Fruit fly (Drosophila melanogaster) whole organism, embryonic: ENCODE data around the gene CG32176.

ENCODE experiments used
- Ada2b ChIP-seq: fragments of 200-800 bp; sonication (Bioruptor generic); IDR thresholded peaks from 2 replicates; pipeline ENCODE4 v1.3.6; 2022; ENCODE audit warnings: missing biosample characterization, missing genetic modification characterization
- Blimp-1 ChIP-seq: fragments of 200-800 bp; sonication (Bioruptor generic); optimal IDR thresholded peaks from 3 replicates; lab custom pipeline; 2018; ENCODE audit warnings: missing biosample characterization, missing genetic modification characterization, mild to moderate bottlenecking, moderate library complexity, missing genetic modification reagents
- C15 ChIP-seq: fragments of 200-800 bp; sonication (Bioruptor generic); IDR thresholded peaks from 3 replicates; pipeline ENCODE4 v1.3.6; 2022; ENCODE audit warnings: missing biosample characterization, missing genetic modification characterization
- CG10147 ChIP-seq: fragments of 200-800 bp; sonication (Bioruptor generic); optimal IDR thresholded peaks from 2 replicates; lab custom pipeline; 2019; ENCODE audit warnings: missing biosample characterization, mild to moderate bottlenecking, missing genetic modification characterization, moderate library complexity
- CG10267 ChIP-seq: fragments of 200-800 bp; sonication (Bioruptor generic); optimal IDR thresholded peaks from 2 replicates; lab custom pipeline; 2018; ENCODE audit warnings: missing biosample characterization, mild to moderate bottlenecking, missing genetic modification characterization, moderate library complexity
- CG12104 ChIP-seq: fragments of 200-800 bp; sonication (Bioruptor generic); optimal IDR thresholded peaks from 3 replicates; lab custom pipeline; 2016; ENCODE audit warnings: missing biosample characterization, missing genetic modification characterization
- CG12299 ChIP-seq: fragments of 200-800 bp; sonication (Bioruptor generic); optimal IDR thresholded peaks from 2 replicates; lab custom pipeline; 2018; ENCODE audit warnings: missing biosample characterization, mild to moderate bottlenecking, missing genetic modification characterization
- CG1529 ChIP-seq: fragments of 200-800 bp; sonication (Bioruptor generic); optimal IDR thresholded peaks from 3 replicates; lab custom pipeline; 2018; ENCODE audit warnings: missing biosample characterization, missing genetic modification characterization
- CG16813 ChIP-seq: fragments of 200-800 bp; sonication (Bioruptor generic); IDR thresholded peaks from 3 replicates; pipeline ENCODE4 v1.3.6; 2022; ENCODE audit warnings: missing biosample characterization, missing genetic modification characterization; ENCODE audit not compliant: partially characterized antibody
- CG16815 ChIP-seq: fragments of 200-800 bp; sonication (Bioruptor generic); optimal IDR thresholded peaks from 3 replicates; lab custom pipeline; 2017; ENCODE audit warnings: missing biosample characterization, mild to moderate bottlenecking, missing genetic modification characterization
- CG17829 ChIP-seq: fragments of 200-800 bp; optimal IDR thresholded peaks from 2 replicates; lab custom pipeline; 2019; ENCODE audit warnings: missing biosample characterization, mild to moderate bottlenecking, missing genetic modification characterization, moderate library complexity
- CG30403 ChIP-seq: fragments of 200-800 bp; sonication (Bioruptor generic); optimal IDR thresholded peaks from 3 replicates; lab custom pipeline; 2016; ENCODE audit warnings: missing biosample characterization, missing genetic modification characterization
- CG34376 ChIP-seq: fragments of 200-800 bp; sonication (Bioruptor generic); optimal IDR thresholded peaks from 2 replicates; lab custom pipeline; 2018; ENCODE audit warnings: missing biosample characterization, mild to moderate bottlenecking, missing genetic modification characterization
- CG3726 ChIP-seq: fragments of 200-800 bp; sonication (Bioruptor generic); IDR thresholded peaks from 3 replicates; pipeline ENCODE4, ENCODE4 v1.3.6; 2022; ENCODE audit warnings: missing biosample characterization, missing genetic modification characterization
- CG4282 ChIP-seq: fragments of 200-800 bp; sonication (Bioruptor generic); optimal IDR thresholded peaks from 2 replicates; lab custom pipeline; 2016; ENCODE audit warnings: missing biosample characterization, missing genetic modification characterization
- CG7556 ChIP-seq: fragments of 200-800 bp; sonication (Bioruptor generic); optimal IDR thresholded peaks from 2 replicates; lab custom pipeline; 2017; ENCODE audit warnings: missing biosample characterization, mild to moderate bottlenecking, missing genetic modification characterization
- CkIIα-i1 ChIP-seq: fragments of 200-800 bp; sonication (Bioruptor generic); IDR thresholded peaks from 2 replicates; pipeline ENCODE4 v1.3.6; 2022; ENCODE audit warnings: missing biosample characterization, missing genetic modification characterization
- Dfd ChIP-seq, 2 experiments: fragments of >200 bp; optimal IDR thresholded peaks; 2 replicates each; lab custom pipeline; 2017; ENCODE audit warnings: missing biosample characterization in 2 of 2, missing genetic modification characterization in 2 of 2
- Dip2 ChIP-seq: fragments of 200-800 bp; sonication (Bioruptor generic); IDR thresholded peaks from 2 replicates; pipeline ENCODE4 v1.3.6; 2022; ENCODE audit warnings: missing biosample characterization, missing genetic modification characterization
- Eip74EF ChIP-seq, 2 experiments: fragments of 200-800 bp in 1 of 2; fragments of >200 bp in 1 of 2; sonication (Bioruptor generic) in 1 of 2; optimal IDR thresholded peaks; 2 replicates each; lab custom pipeline; 2017 to 2019; ENCODE audit warnings: missing biosample characterization in 2 of 2, missing genetic modification characterization in 2 of 2, mild to moderate bottlenecking in 1 of 2, moderate library complexity in 1 of 2
- GATAe ChIP-seq: fragments of 200-800 bp; sonication (Bioruptor generic); conservative IDR thresholded peaks from 2 replicates; pipeline ENCODE4 v1.3.6; 2022; ENCODE audit warnings: missing biosample characterization, missing genetic modification characterization
- Gug ChIP-seq: fragments of 200-800 bp; sonication (Bioruptor generic); IDR thresholded peaks from 4 replicates; pipeline ENCODE4 v1.3.6; 2022; ENCODE audit warnings: missing biosample characterization, missing genetic modification characterization
- H2.0 ChIP-seq: fragments of 200-800 bp; sonication (Bioruptor generic); IDR thresholded peaks from 2 replicates; pipeline ENCODE4 v1.3.6; 2022; ENCODE audit warnings: missing biosample characterization, missing genetic modification characterization
- HLHmδ ChIP-seq: fragments of 200-800 bp; sonication (Bioruptor generic); optimal IDR thresholded peaks from 2 replicates; lab custom pipeline; 2018; ENCODE audit warnings: missing biosample characterization, mild to moderate bottlenecking, missing genetic modification characterization, moderate library complexity
- Hand ChIP-seq: fragments of 200-800 bp; sonication (Bioruptor generic); optimal IDR thresholded peaks from 2 replicates; lab custom pipeline; 2017; ENCODE audit warnings: mild to moderate bottlenecking, missing biosample characterization, missing genetic modification reagents, missing genetic modification characterization
- Kr ChIP-seq: fragments of 200-800 bp; sonication (Bioruptor generic); optimal IDR thresholded peaks from 2 replicates; lab custom pipeline; 2017; ENCODE audit warnings: missing biosample characterization, mild to moderate bottlenecking, missing genetic modification characterization
- Mes4 ChIP-seq: fragments of 200-800 bp; sonication (Bioruptor generic); optimal IDR thresholded peaks from 2 replicates; lab custom pipeline; 2016; ENCODE audit warnings: missing biosample characterization, missing genetic modification characterization
- Poxn ChIP-seq: fragments of 200-800 bp; sonication (Bioruptor generic); IDR thresholded peaks from 2 replicates; pipeline ENCODE4 v1.3.6; 2022; ENCODE audit warnings: missing biosample characterization, missing genetic modification characterization
- Sox100B ChIP-seq: fragments of 200-800 bp; sonication (Bioruptor generic); optimal IDR thresholded peaks from 3 replicates; lab custom pipeline; 2018; ENCODE audit warnings: missing biosample characterization, mild to moderate bottlenecking, missing genetic modification characterization
- Ssrp ChIP-seq: fragments of 200-800 bp; sonication (Bioruptor generic); optimal IDR thresholded peaks from 2 replicates; lab custom pipeline; 2018; ENCODE audit warnings: missing biosample characterization, mild to moderate bottlenecking, missing genetic modification characterization, moderate library complexity
- ac ChIP-seq: fragments of 200-800 bp; sonication (Bioruptor generic); optimal IDR thresholded peaks from 3 replicates; lab custom pipeline; 2017; ENCODE audit warnings: missing biosample characterization, mild to moderate bottlenecking, missing genetic modification characterization
- az2 ChIP-seq: fragments of 200-800 bp; sonication (Bioruptor generic); optimal IDR thresholded peaks from 3 replicates; lab custom pipeline; 2016; ENCODE audit warnings: missing biosample characterization, missing genetic modification characterization
- bbx ChIP-seq: fragments of 200-800 bp; sonication (Bioruptor generic); IDR thresholded peaks from 2 replicates; pipeline ENCODE4 v1.3.6; 2022; ENCODE audit warnings: missing biosample characterization, missing genetic modification characterization; ENCODE audit not compliant: partially characterized antibody
- cas ChIP-seq: fragments of 200-800 bp; sonication (Bioruptor generic); IDR thresholded peaks from 2 replicates; pipeline ENCODE4 v1.3.6; 2022; ENCODE audit warnings: missing biosample characterization, missing genetic modification characterization
- dmrt11E ChIP-seq: fragments of 200-800 bp; sonication (Bioruptor generic); optimal IDR thresholded peaks from 3 replicates; lab custom pipeline; 2018; ENCODE audit warnings: missing biosample characterization, mild to moderate bottlenecking, missing genetic modification characterization, moderate library complexity
- fu2 ChIP-seq: fragments of 200-800 bp; sonication (Bioruptor generic); optimal IDR thresholded peaks from 2 replicates; lab custom pipeline; 2016; ENCODE audit warnings: missing biosample characterization, missing genetic modification characterization
- ind ChIP-seq: fragments of 200-800 bp; sonication (Bioruptor generic); optimal IDR thresholded peaks from 3 replicates; lab custom pipeline; 2016; ENCODE audit warnings: missing biosample characterization, missing genetic modification characterization
- inv ChIP-seq: fragments of 200-800 bp; sonication (Bioruptor generic); IDR thresholded peaks from 2 replicates; pipeline ENCODE4 v1.3.6; 2022; ENCODE audit warnings: missing biosample characterization, missing genetic modification characterization; ENCODE audit not compliant: partially characterized antibody
- kni ChIP-seq: fragments of 200-800 bp; sonication (Bioruptor generic); optimal IDR thresholded peaks from 3 replicates; lab custom pipeline; 2017; ENCODE audit warnings: mild to moderate bottlenecking, missing biosample characterization, missing genetic modification reagents, missing genetic modification characterization
- lmd ChIP-seq: fragments of 200-800 bp; sonication (Bioruptor generic); IDR thresholded peaks from 2 replicates; pipeline ENCODE4 v1.3.6; 2022; ENCODE audit warnings: missing biosample characterization, missing genetic modification characterization
- mam ChIP-seq: fragments of 200-800 bp; sonication (Bioruptor generic); optimal IDR thresholded peaks from 3 replicates; lab custom pipeline; 2016; ENCODE audit warnings: missing biosample characterization, missing genetic modification characterization
- onecut ChIP-seq: fragments of 200-800 bp; sonication (Bioruptor generic); IDR thresholded peaks from 2 replicates; pipeline ENCODE4 v1.3.6; 2022; ENCODE audit warnings: missing biosample characterization, missing genetic modification characterization
- pfk ChIP-seq: fragments of 200-800 bp; sonication (Bioruptor generic); optimal IDR thresholded peaks from 2 replicates; lab custom pipeline; 2018; ENCODE audit warnings: missing biosample characterization, mild to moderate bottlenecking, missing genetic modification characterization, moderate library complexity
- salm ChIP-seq: fragments of 200-800 bp; sonication (Bioruptor generic); optimal IDR thresholded peaks from 2 replicates; lab custom pipeline; 2018; ENCODE audit warnings: missing biosample characterization, mild to moderate bottlenecking, missing genetic modification characterization
- sd ChIP-seq: fragments of 200-800 bp; sonication (Bioruptor generic); optimal IDR thresholded peaks from 3 replicates; lab custom pipeline; 2018; ENCODE audit warnings: missing biosample characterization, mild to moderate bottlenecking, missing genetic modification characterization, moderate library complexity
- seq ChIP-seq: fragments of 200-800 bp; sonication (Bioruptor generic); IDR thresholded peaks from 2 replicates; pipeline ENCODE4 v1.3.6; 2022; ENCODE audit warnings: missing biosample characterization, missing genetic modification characterization
- sob ChIP-seq: fragments of 200-800 bp; sonication (Bioruptor generic); IDR thresholded peaks from 2 replicates; pipeline ENCODE4 v1.3.6; 2022; ENCODE audit warnings: missing biosample characterization, missing genetic modification characterization
- sqz ChIP-seq: fragments of 200-800 bp; sonication (Bioruptor generic); optimal IDR thresholded peaks from 3 replicates; lab custom pipeline; 2018; ENCODE audit warnings: missing biosample characterization, mild to moderate bottlenecking, missing genetic modification characterization
- stc ChIP-seq: fragments of 200-800 bp; sonication (Bioruptor generic); IDR thresholded peaks from 2 replicates; pipeline ENCODE4 v1.3.6; 2022; ENCODE audit warnings: missing biosample characterization, missing genetic modification characterization
- trem ChIP-seq: fragments of 200-800 bp; optimal IDR thresholded peaks from 3 replicates; lab custom pipeline; 2019; ENCODE audit warnings: missing biosample characterization, mild to moderate bottlenecking, missing genetic modification characterization, moderate library complexity
- wdn ChIP-seq: fragments of 200-800 bp; sonication (Bioruptor generic); IDR thresholded peaks from 2 replicates; pipeline ENCODE4 v1.3.6; 2022; ENCODE audit warnings: missing biosample characterization, missing genetic modification characterization

CG32176 gene

dm6 chr3L:17485280-17485792 lies 51.7 kb downstream of the CG32176 start (continued):
- TF ChIP-seq CG10147 (no peak), GATAe (GFP tag; lab: Robert Waterston, UW) (no peak), Mes4 (GFP tag; lab: Kevin White, UChicago) (peak; percentile 71), CG12104 (GFP tag; lab: Kevin White, UChicago) (peak; percentile 52), fu2 (no peak), kni (GFP tag; lab: Kevin White, UChicago) (peak; percentile 95), CG4282 (GFP tag; lab: Kevin White, UChicago) (no peak), salm (tag; lab: Kevin White, UChicago) (peak; percentile 90), C15 (GFP tag; lab: Robert Waterston, UW) (no peak), CG10267 (tag; lab: Kevin White, UChicago) (peak; percentile 40), ac (GFP tag; lab: Kevin White, UChicago) (peak; percentile 92), CG7556 (GFP tag; lab: Kevin White, UChicago) (peak; percentile 81), onecut (GFP tag; lab: Robert Waterston, UW) (peak; percentile 84), wdn (GFP tag; lab: Robert Waterston, UW) (no peak), Ssrp (tag; lab: Kevin White, UChicago) (peak; percentile 42), Eip74EF (GFP tag; optimal IDR thresholded peaks at IDR 0.05; lab: Kevin White, UChicago) (peak in 1 of 2 experiments; percentile 91), Blimp-1 (GFP tag; lab: Kevin White, UChicago) (peak; percentile 87), CG30403 (GFP tag; lab: Kevin White, UChicago) (no peak), Ada2b (GFP tag; lab: Robert Waterston, UW) (no peak), Gug (GFP tag; lab: Robert Waterston, UW) (0 out of 4 replicates have a peak, but pooled peaks have one; percentile 11), az2 (GFP tag; lab: Kevin White, UChicago) (peak; percentile 39), CG12299 (tag; lab: Kevin White, UChicago) (peak; percentile 83), sd (tag; lab: Kevin White, UChicago) (peak; percentile 32), bbx (no peak), dmrt11E (peak; percentile 86), Poxn (GFP tag; lab: Robert Waterston, UW) (no peak), HLHmδ (GFP tag; lab: Kevin White, UChicago) (peak; percentile 99), mam (GFP tag; lab: Kevin White, UChicago) (no peak), trem (tag; lab: Kevin White, UChicago) (peak; percentile 66), pfk (GFP tag; lab: Kevin White, UChicago) (peak; percentile 69), CG17829 (tag; lab: Kevin White, UChicago) (peak; percentile 78), Dip2 (GFP tag; lab: Robert Waterston, UW) (no peak), Hand (GFP tag; lab: Kevin White, UChicago) (no peak), stc (GFP tag; lab: Robert Waterston, UW) (peak; percentile 66; the same call in 1 of the 2 replicates), Sox100B (GFP tag; lab: Kevin White, UChicago) (peak; percentile 86), sob (GFP tag; lab: Robert Waterston, UW) (no peak), CG3726 (GFP tag; lab: Robert Waterston, UW) (no peak; the same call in 2 of the 3 replicates), seq (GFP tag; lab: Robert Waterston, UW) (no peak), inv (GFP tag; lab: Robert Waterston, UW) (no peak), Kr (GFP tag; lab: Kevin White, UChicago) (peak; percentile 89), cas (GFP tag; lab: Robert Waterston, UW) (no peak), sqz (GFP tag; lab: Kevin White, UChicago) (peak; percentile 85), CG16815 (GFP tag; lab: Kevin White, UChicago) (no peak), lmd (no peak), H2.0 (GFP tag; lab: Robert Waterston, UW) (no peak), CG34376 (no peak), CG16813 (no peak), Dfd (GFP tag; optimal IDR thresholded peaks at IDR 0.05; lab: Kevin White, UChicago) (no peak), CkIIα-i1 (GFP tag; lab: Robert Waterston, UW) (no peak), CG1529 (GFP tag; lab: Kevin White, UChicago) (peak; percentile 92), ind (GFP tag; lab: Kevin White, UChicago) (no peak)
